Fruit fly (Drosophila melanogaster) whole organism, embryonic: ENCODE results near the gene Cdc14.

Experiments used
- ATbp ChIP-seq: fragments of 200-800 bp; sonication (Bioruptor generic); optimal IDR thresholded peaks from 2 replicates; lab custom pipeline; 2017; ENCODE audit warnings: missing biosample characterization, mild to moderate bottlenecking, missing genetic modification characterization, missing genetic modification reagents
- CG11085 ChIP-seq: fragments of 200-800 bp; sonication (Bioruptor generic); IDR thresholded peaks from 2 replicates; pipeline ENCODE4 v1.3.6; 2022; ENCODE audit warnings: missing biosample characterization, missing genetic modification characterization
- CG12769 ChIP-seq: fragments of 200-800 bp; sonication (Bioruptor generic); optimal IDR thresholded peaks from 2 replicates; lab custom pipeline; 2019; ENCODE audit warnings: missing biosample characterization, mild to moderate bottlenecking, missing genetic modification characterization, moderate library complexity
- CG15269 ChIP-seq: fragments of 200-800 bp; sonication (Bioruptor generic); optimal IDR thresholded peaks from 2 replicates; lab custom pipeline; 2018; ENCODE audit warnings: missing biosample characterization, mild to moderate bottlenecking, missing genetic modification characterization, moderate library complexity
- CG15514 ChIP-seq: fragments of 200-800 bp; sonication (Bioruptor generic); optimal IDR thresholded peaks from 3 replicates; lab custom pipeline; 2017; ENCODE audit warnings: missing biosample characterization, missing genetic modification characterization, mild to moderate bottlenecking, moderate library complexity, missing genetic modification reagents
- CG16813 ChIP-seq: fragments of 200-800 bp; sonication (Bioruptor generic); IDR thresholded peaks from 3 replicates; pipeline ENCODE4 v1.3.6; 2022; ENCODE audit warnings: missing biosample characterization, missing genetic modification characterization; ENCODE audit not compliant: partially characterized antibody
- CG17328 ChIP-seq: fragments of 200-800 bp; sonication (Bioruptor generic); IDR thresholded peaks from 2 replicates; pipeline ENCODE4 v1.3.6; 2022; ENCODE audit warnings: missing biosample characterization, missing genetic modification characterization
- CG17361 ChIP-seq: fragments of 200-800 bp; sonication (Bioruptor generic); IDR thresholded peaks from 3 replicates; pipeline ENCODE4 v1.3.6; 2022; ENCODE audit warnings: missing biosample characterization, missing genetic modification characterization
- CG17568 ChIP-seq: fragments of 200-800 bp; sonication (Bioruptor generic); optimal IDR thresholded peaks from 2 replicates; lab custom pipeline; 2018; ENCODE audit warnings: missing biosample characterization, mild to moderate bottlenecking, missing genetic modification characterization, moderate library complexity
- CG18599 ChIP-seq: fragments of 200-800 bp; sonication (Bioruptor generic); optimal IDR thresholded peaks from 3 replicates; lab custom pipeline; 2017; ENCODE audit warnings: missing biosample characterization, missing genetic modification characterization, mild to moderate bottlenecking, moderate library complexity, missing genetic modification reagents
- CG2120 ChIP-seq: fragments of 200-800 bp; sonication (Bioruptor generic); optimal IDR thresholded peaks from 3 replicates; lab custom pipeline; 2016; ENCODE audit warnings: missing biosample characterization, missing genetic modification characterization
- CG2199 ChIP-seq: fragments of 200-800 bp; sonication (Bioruptor generic); IDR thresholded peaks from 3 replicates; pipeline ENCODE4 v1.3.6; 2022; ENCODE audit warnings: missing biosample characterization, missing genetic modification characterization
- CG2678 ChIP-seq: fragments of 200-800 bp; sonication (Bioruptor generic); optimal IDR thresholded peaks from 3 replicates; lab custom pipeline; 2019; ENCODE audit warnings: missing biosample characterization, mild to moderate bottlenecking, missing genetic modification characterization, moderate library complexity
- CG31441 ChIP-seq: fragments of 200-800 bp; sonication (Bioruptor generic); IDR thresholded peaks from 2 replicates; pipeline ENCODE4 v1.3.6; 2022; ENCODE audit warnings: missing biosample characterization, missing genetic modification characterization
- CG3281 ChIP-seq: fragments of 200-800 bp; sonication (Bioruptor generic); optimal IDR thresholded peaks from 3 replicates; lab custom pipeline; 2017; ENCODE audit warnings: missing biosample characterization, mild to moderate bottlenecking, missing genetic modification characterization
- CG43689 ChIP-seq: fragments of 200-800 bp; sonication (Bioruptor generic); IDR thresholded peaks from 2 replicates; pipeline ENCODE4 v1.3.6; 2022; ENCODE audit warnings: missing biosample characterization, missing genetic modification characterization
- CG6689 ChIP-seq: fragments of 200-800 bp; sonication (Bioruptor generic); IDR thresholded peaks from 2 replicates; pipeline ENCODE4 v1.3.6; 2022; ENCODE audit warnings: missing biosample characterization, missing genetic modification characterization
- CG6854 ChIP-seq: fragments of 200-800 bp; sonication (Bioruptor generic); optimal IDR thresholded peaks from 3 replicates; lab custom pipeline; 2017; ENCODE audit warnings: missing biosample characterization, mild to moderate bottlenecking, missing genetic modification characterization
- CG7987 ChIP-seq: fragments of 200-800 bp; sonication (Bioruptor generic); optimal IDR thresholded peaks from 2 replicates; lab custom pipeline; 2018; ENCODE audit warnings: missing biosample characterization, mild to moderate bottlenecking, missing genetic modification characterization, moderate library complexity
- CG8290 ChIP-seq, 3 experiments: fragments of 200-800 bp; sonication (Bioruptor generic); optimal IDR thresholded peaks; 2 replicates each; lab custom pipeline; 2016 to 2019; ENCODE audit warnings: missing biosample characterization in 3 of 3, missing genetic modification characterization in 3 of 3, mild to moderate bottlenecking in 2 of 3, moderate library complexity in 1 of 3
- CG9609 ChIP-seq: fragments of 200-800 bp; sonication (Bioruptor generic); optimal IDR thresholded peaks from 3 replicates; lab custom pipeline; 2016; ENCODE audit warnings: missing biosample characterization, missing genetic modification characterization
- CrebB ChIP-seq: fragments of 200-800 bp; sonication (Bioruptor generic); optimal IDR thresholded peaks from 3 replicates; lab custom pipeline; 2018; ENCODE audit warnings: missing biosample characterization, mild to moderate bottlenecking, missing genetic modification characterization
- Deaf1 ChIP-seq: fragments of 200-800 bp; optimal IDR thresholded peaks from 3 replicates; lab custom pipeline; 2019; ENCODE audit warnings: missing biosample characterization, mild to moderate bottlenecking, missing genetic modification characterization, moderate library complexity
- Fer1 ChIP-seq: fragments of 200-800 bp; sonication (Bioruptor generic); optimal IDR thresholded peaks from 2 replicates; lab custom pipeline; 2017; ENCODE audit warnings: missing biosample characterization, mild to moderate bottlenecking, missing genetic modification characterization
- Hr51 ChIP-seq, 2 experiments: fragments of 200-800 bp; sonication (Bioruptor generic); optimal IDR thresholded peaks; 2 replicates in 1 of 2; 3 replicates in 1 of 2; lab custom pipeline; 2016 to 2018; ENCODE audit warnings: missing biosample characterization in 2 of 2, missing genetic modification characterization in 2 of 2, mild to moderate bottlenecking in 1 of 2, moderate library complexity in 1 of 2
- MTF-1 ChIP-seq: fragments of 200-800 bp; sonication (Bioruptor generic); optimal IDR thresholded peaks from 2 replicates; lab custom pipeline; 2018; ENCODE audit warnings: missing biosample characterization, mild to moderate bottlenecking, missing genetic modification characterization, borderline replicate concordance
- PHDP ChIP-seq: fragments of 200-800 bp; sonication (Bioruptor generic); optimal IDR thresholded peaks from 3 replicates; lab custom pipeline; 2018; ENCODE audit warnings: missing biosample characterization, mild to moderate bottlenecking, missing genetic modification characterization, moderate library complexity
- Pdp1 ChIP-seq, 2 experiments: fragments of 200-800 bp; sonication (Bioruptor generic); optimal IDR thresholded peaks; 3 replicates each; lab custom pipeline; 2016; ENCODE audit warnings: missing biosample characterization in 2 of 2, missing genetic modification characterization in 2 of 2, mild to moderate bottlenecking in 1 of 2, moderate library complexity in 1 of 2
- TFAM ChIP-seq: fragments of 200-800 bp; sonication (Bioruptor generic); optimal IDR thresholded peaks from 2 replicates; lab custom pipeline; 2017; ENCODE audit warnings: missing biosample characterization, missing genetic modification characterization, inconsistent platforms
- aop ChIP-seq: fragments of 200-800 bp; sonication (Bioruptor generic); IDR thresholded peaks from 2 replicates; pipeline ENCODE4 v1.3.6; 2022; ENCODE audit warnings: missing biosample characterization, missing genetic modification characterization
- ash1 ChIP-seq: fragments of 200-800 bp; sonication (Bioruptor generic); optimal IDR thresholded peaks from 2 replicates; lab custom pipeline; 2018; ENCODE audit warnings: missing biosample characterization, mild to moderate bottlenecking, missing genetic modification characterization
- bbx ChIP-seq: fragments of 200-800 bp; sonication (Bioruptor generic); IDR thresholded peaks from 2 replicates; pipeline ENCODE4 v1.3.6; 2022; ENCODE audit warnings: missing biosample characterization, missing genetic modification characterization; ENCODE audit not compliant: partially characterized antibody
- ci ChIP-seq: fragments of 200-800 bp; sonication (Bioruptor generic); IDR thresholded peaks from 3 replicates; pipeline ENCODE4 v1.3.6; 2022; ENCODE audit warnings: missing biosample characterization, missing genetic modification characterization
- croc ChIP-seq: fragments of 200-800 bp; sonication (Bioruptor generic); conservative IDR thresholded peaks from 3 replicates; pipeline ENCODE4 v1.3.6; 2022; ENCODE audit warnings: missing biosample characterization, missing genetic modification characterization
- fd64A ChIP-seq: fragments of 200-800 bp; sonication (Bioruptor generic); optimal IDR thresholded peaks from 3 replicates; lab custom pipeline; 2018; ENCODE audit warnings: missing biosample characterization, mild to moderate bottlenecking, missing genetic modification characterization
- gem ChIP-seq: fragments of 200-800 bp; sonication (Bioruptor generic); optimal IDR thresholded peaks from 2 replicates; lab custom pipeline; 2019; ENCODE audit warnings: missing biosample characterization, mild to moderate bottlenecking, missing genetic modification characterization, moderate library complexity
- grau ChIP-seq: fragments of 200-800 bp; optimal IDR thresholded peaks from 3 replicates; lab custom pipeline; 2019; ENCODE audit warnings: missing biosample characterization, mild to moderate bottlenecking, missing genetic modification characterization, moderate library complexity
- jumu ChIP-seq: fragments of 200-800 bp; sonication (Bioruptor generic); optimal IDR thresholded peaks from 3 replicates; lab custom pipeline; 2016; ENCODE audit warnings: missing biosample characterization, missing genetic modification characterization
- ken ChIP-seq: fragments of 200-800 bp; sonication (Bioruptor generic); IDR thresholded peaks from 3 replicates; pipeline ENCODE4 v1.3.6; 2022; ENCODE audit warnings: missing biosample characterization, missing genetic modification characterization
- lmd ChIP-seq: fragments of 200-800 bp; sonication (Bioruptor generic); IDR thresholded peaks from 2 replicates; pipeline ENCODE4 v1.3.6; 2022; ENCODE audit warnings: missing biosample characterization, missing genetic modification characterization
- oc ChIP-seq: fragments of 200-800 bp; sonication (Bioruptor generic); optimal IDR thresholded peaks from 2 replicates; lab custom pipeline; 2018; ENCODE audit warnings: missing biosample characterization, mild to moderate bottlenecking, missing genetic modification characterization, moderate library complexity
- pfk ChIP-seq: fragments of 200-800 bp; sonication (Bioruptor generic); optimal IDR thresholded peaks from 2 replicates; lab custom pipeline; 2018; ENCODE audit warnings: missing biosample characterization, mild to moderate bottlenecking, missing genetic modification characterization, moderate library complexity
- pita ChIP-seq: fragments of 200-800 bp; sonication (Bioruptor generic); optimal IDR thresholded peaks from 2 replicates; lab custom pipeline; 2017; ENCODE audit warnings: missing biosample characterization, mild to moderate bottlenecking, missing genetic modification characterization
- row ChIP-seq: fragments of 200-800 bp; sonication (Bioruptor generic); IDR thresholded peaks from 3 replicates; pipeline ENCODE4 v1.3.6; 2022; ENCODE audit warnings: missing biosample characterization, missing genetic modification characterization
- sens ChIP-seq: fragments of 200-800 bp; sonication (Bioruptor generic); peaks from one replicate; lab custom pipeline; 2016; ENCODE audit warnings: missing biosample characterization, missing genetic modification characterization
- so ChIP-seq: fragments of 200-800 bp; sonication (Bioruptor generic); IDR thresholded peaks from 3 replicates; pipeline ENCODE4 v1.3.6; 2022; ENCODE audit warnings: missing biosample characterization, missing genetic modification characterization
- sob ChIP-seq: fragments of 200-800 bp; sonication (Bioruptor generic); IDR thresholded peaks from 2 replicates; pipeline ENCODE4 v1.3.6; 2022; ENCODE audit warnings: missing biosample characterization, missing genetic modification characterization
- vvl ChIP-seq: fragments of 200-800 bp; sonication (Bioruptor generic); IDR thresholded peaks from 2 replicates; pipeline ENCODE4 v1.3.6; 2022; ENCODE audit warnings: missing biosample characterization, missing genetic modification characterization

Gene Cdc14

DNA sequence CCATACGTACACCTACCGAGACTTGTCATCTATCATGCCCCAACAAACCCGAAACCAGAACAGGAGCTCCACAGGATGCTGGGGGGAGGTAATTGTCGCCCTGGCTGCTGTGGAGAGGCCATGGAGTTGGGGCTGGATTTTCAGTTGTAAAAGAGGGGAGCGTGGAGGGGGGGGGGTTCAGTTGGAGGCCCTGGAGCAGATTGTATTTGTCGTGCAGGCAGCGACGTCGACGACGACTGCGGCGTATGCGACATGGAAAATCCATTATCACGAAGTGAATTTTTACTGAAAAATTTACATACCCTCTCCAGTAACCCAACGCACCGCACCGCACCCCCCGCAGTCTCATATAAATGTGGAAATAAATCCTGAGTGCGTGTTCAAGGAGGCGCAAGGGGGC, 23.1 kb upstream of the Cdc14 start (continued):
- TF ChIP-seq jumu (GFP tag; lab: Kevin White, UChicago), result no peak
- no peak for TF ChIP-seq Pdp1 (GFP tag; optimal IDR thresholded peaks at IDR 0.05; lab: Kevin White, UChicago)
- no peak for TF ChIP-seq CG43689 (GFP tag; lab: Robert Waterston, UW)

DNA sequence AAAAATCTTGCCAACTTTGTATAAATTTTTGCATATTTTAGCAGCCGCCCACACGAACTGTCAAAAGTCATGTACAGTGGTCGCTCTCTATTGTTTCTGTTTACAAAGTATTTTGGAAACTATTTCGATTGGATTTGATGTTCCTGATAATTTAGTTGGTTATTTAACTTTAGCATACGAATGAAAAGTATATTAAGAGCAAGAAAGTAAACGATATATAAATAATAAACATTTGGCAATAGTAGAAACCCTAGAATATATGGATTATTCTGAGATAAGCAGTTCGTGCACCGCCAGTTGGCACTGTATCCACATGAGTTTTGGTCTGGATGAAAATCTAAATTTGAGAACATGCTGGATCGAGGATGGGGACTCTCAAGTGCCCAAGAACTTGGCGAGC, 22.7 kb upstream of the Cdc14 start:
- TF ChIP-seq CG3281 (no peak), CG15514 (GFP tag; lab: Kevin White, UChicago) (no peak), CG6854 (GFP tag; lab: Kevin White, UChicago) (no peak), CG8290 (GFP tag; optimal IDR thresholded peaks at IDR 0.05; lab: Kevin White, UChicago) (no peak), CG8290 (tag; optimal IDR thresholded peaks at IDR 0.05; lab: Kevin White, UChicago) (no peak), sob (GFP tag; lab: Robert Waterston, UW) (no peak), TFAM (no peak), row (GFP tag; lab: Robert Waterston, UW) (peak; percentile 54), Hr51 (GFP tag; optimal IDR thresholded peaks at IDR 0.05; lab: Kevin White, UChicago) (peak in 1 of 2 experiments; percentile 37), so (GFP tag; lab: Robert Waterston, UW) (no peak), ken (GFP tag; lab: Robert Waterston, UW) (no peak), gem (tag; lab: Kevin White, UChicago) (peak; percentile 16), CG11085 (GFP tag; lab: Robert Waterston, UW) (no peak), vvl (GFP tag; lab: Robert Waterston, UW) (0 out of 2 replicates have a peak, but pooled peaks have one; percentile 8), lmd (GFP tag; lab: Robert Waterston, UW) (no peak), CG6689 (GFP tag; lab: Robert Waterston, UW) (0 out of 2 replicates have a peak, but pooled peaks have one; percentile 13), bbx (GFP tag; lab: Robert Waterston, UW) (no peak), ATbp (GFP tag; lab: Kevin White, UChicago) (no peak), ash1 (GFP tag; lab: Kevin White, UChicago) (no peak), grau (peak; percentile 72), Pdp1 (GFP tag; optimal IDR thresholded peaks at IDR 0.05; lab: Kevin White, UChicago) (no peak), CG17361 (GFP tag; lab: Robert Waterston, UW) (0 out of 3 replicates have a peak, but pooled peaks have one; percentile 13), CG2120 (GFP tag; lab: Kevin White, UChicago) (peak; percentile 32), CG9609 (GFP tag; lab: Kevin White, UChicago) (no peak), Deaf1 (no peak), CG18599 (GFP tag; lab: Kevin White, UChicago) (peak; percentile 30), MTF-1 (no peak), sens (GFP tag; lab: Kevin White, UChicago) (peak; percentile 75), CG15269 (tag; lab: Kevin White, UChicago) (no peak), CG12769 (tag; lab: Kevin White, UChicago) (no peak), ci (no peak), CG2678 (tag; lab: Kevin White, UChicago) (peak; percentile 16), aop (GFP tag; lab: Robert Waterston, UW) (no peak)

DNA sequence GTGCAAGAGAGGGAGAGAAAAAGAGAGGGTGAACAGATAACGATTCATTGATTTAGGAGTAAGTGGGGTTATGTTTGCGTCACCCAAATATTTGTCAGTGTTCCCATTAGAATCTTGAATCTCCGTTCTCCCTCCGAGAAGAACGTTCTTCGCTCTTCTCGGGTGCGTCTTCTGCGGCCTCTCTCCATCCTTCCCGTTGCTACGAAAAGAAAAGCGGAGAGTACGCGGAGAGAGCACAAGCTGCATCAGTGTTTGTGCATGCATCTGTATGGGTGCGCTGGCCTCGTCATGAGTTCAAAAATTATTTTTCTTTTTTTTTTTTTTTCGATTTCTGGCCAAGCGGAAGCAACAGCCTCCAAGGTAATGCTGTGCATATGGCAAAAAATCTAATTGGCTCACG, 18.4 kb upstream of the Cdc14 start:
- TF ChIP-seq CG7987 (GFP tag; lab: Kevin White, UChicago) (peak; percentile 38), CG16813 (GFP tag; lab: Robert Waterston, UW) (no peak), CG17568 (peak; percentile 20), Pdp1 (GFP tag; optimal IDR thresholded peaks at IDR 0.05; lab: Kevin White, UChicago) (peak in 1 of 2 experiments; percentile 69), oc (tag; lab: Kevin White, UChicago) (no peak), CG6689 (GFP tag; lab: Robert Waterston, UW) (peak; percentile 47; the same call in 1 of the 2 replicates), fd64A (GFP tag; lab: Kevin White, UChicago) (peak; percentile 33), CrebB (tag; lab: Kevin White, UChicago) (peak; percentile 17), pfk (GFP tag; lab: Kevin White, UChicago) (peak; percentile 7), pita (GFP tag; lab: Kevin White, UChicago) (no peak), CG31441 (GFP tag; lab: Robert Waterston, UW) (no peak), PHDP (tag; lab: Kevin White, UChicago) (peak; percentile 11), croc (GFP tag; lab: Robert Waterston, UW) (no peak), CG2199 (GFP tag; lab: Robert Waterston, UW) (0 out of 3 replicates have a peak, but pooled peaks have one; percentile 55), CG17328 (GFP tag; lab: Robert Waterston, UW) (no peak; the same call in 1 of the 2 replicates), Fer1 (GFP tag; lab: Kevin White, UChicago) (peak; percentile 15)
